Fruit fly (Drosophila melanogaster) ovary, adult (tissue): ENCODE results near the gene dmrt11E.
A peak's percentile ranks its signal among the peaks of the same experiment; 100 is the strongest.

Source experiments
- CG17801 ChIP-seq: fragments of 200-800 bp; optimal IDR thresholded peaks from 2 replicates; lab custom pipeline; 2019; ENCODE audit warnings: missing biosample characterization, mild to moderate bottlenecking, missing genetic modification characterization, moderate library complexity; ENCODE audit not compliant: partially characterized antibody

dmrt11E gene

dm6 chrX:13403962-13404830, 36.2 kb downstream of the dmrt11E start, which contains the start of gene GstT4:
Gene GstT4, plus strand, starts transcription at chrX:13404749.
- peak; percentile 27 for TF ChIP-seq CG17801 (GFP tag; lab: Kevin White, UChicago)

- no peak for TF ChIP-seq CG17801 (GFP tag; lab: Kevin White, UChicago)
These were observed 38.3 kb downstream of the dmrt11E start for dm6 chrX:13406293-13406692.

dm6 chrX:13407673-13408072, 39.7 kb downstream of the dmrt11E start:
- TF ChIP-seq CG17801 (GFP tag; lab: Kevin White, UChicago), result no peak

- TF ChIP-seq CG17801 (GFP tag; lab: Kevin White, UChicago), result no peak
These were observed 42.9 kb downstream of the dmrt11E start for dm6 chrX:13410887-13411286.

- no peak for TF ChIP-seq CG17801 (GFP tag; lab: Kevin White, UChicago)
These were observed 43.5 kb downstream of the dmrt11E start for dm6 chrX:13411376-13411973.

DNA sequence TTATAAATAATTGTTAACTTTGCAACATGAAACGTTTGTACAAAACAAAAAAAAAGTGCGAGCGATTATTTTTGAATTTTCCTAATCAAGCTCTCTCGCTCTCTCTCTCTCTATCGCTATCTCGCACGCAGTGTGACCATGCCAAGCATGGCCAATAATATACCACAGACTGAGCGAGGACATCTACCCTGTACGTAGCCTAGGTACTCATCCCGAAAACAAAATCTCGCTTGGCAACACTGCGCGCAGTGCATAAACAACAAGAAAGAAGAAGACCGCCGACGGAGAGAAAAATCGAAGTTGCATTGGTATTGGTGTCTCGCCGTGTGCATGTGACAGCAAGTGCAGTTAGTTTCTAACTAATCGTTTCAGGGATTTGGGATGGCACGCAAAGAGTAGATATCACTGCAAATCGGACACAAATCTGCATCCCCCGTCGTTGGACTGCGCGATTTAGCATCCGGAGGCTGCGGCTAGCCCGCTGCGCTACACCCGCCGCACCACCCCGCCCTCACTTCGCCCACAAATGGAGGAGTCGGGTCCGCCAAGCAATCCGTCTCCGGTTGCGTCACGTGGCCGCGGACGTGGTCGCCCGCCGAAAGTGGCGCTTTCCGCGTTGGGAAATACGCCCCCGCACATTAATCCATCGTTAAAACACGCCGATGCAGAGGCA, 45.1 kb downstream of the dmrt11E start, which contains the start of the genes CG1998 and Set2:
CG1998 (minus strand) TSS at position 134 of the 673 bp plus-strand sequence.
Set2 (plus strand) TSS at position 302 of the 673 bp plus-strand sequence.
- TF ChIP-seq CG17801 (GFP tag; lab: Kevin White, UChicago), result no peak
